Fruit fly (Drosophila melanogaster): ENCODE results near the gene CG5078.
A peak's percentile ranks its signal among the peaks of the same experiment; 100 is the strongest.

CG5078 gene

DNA sequence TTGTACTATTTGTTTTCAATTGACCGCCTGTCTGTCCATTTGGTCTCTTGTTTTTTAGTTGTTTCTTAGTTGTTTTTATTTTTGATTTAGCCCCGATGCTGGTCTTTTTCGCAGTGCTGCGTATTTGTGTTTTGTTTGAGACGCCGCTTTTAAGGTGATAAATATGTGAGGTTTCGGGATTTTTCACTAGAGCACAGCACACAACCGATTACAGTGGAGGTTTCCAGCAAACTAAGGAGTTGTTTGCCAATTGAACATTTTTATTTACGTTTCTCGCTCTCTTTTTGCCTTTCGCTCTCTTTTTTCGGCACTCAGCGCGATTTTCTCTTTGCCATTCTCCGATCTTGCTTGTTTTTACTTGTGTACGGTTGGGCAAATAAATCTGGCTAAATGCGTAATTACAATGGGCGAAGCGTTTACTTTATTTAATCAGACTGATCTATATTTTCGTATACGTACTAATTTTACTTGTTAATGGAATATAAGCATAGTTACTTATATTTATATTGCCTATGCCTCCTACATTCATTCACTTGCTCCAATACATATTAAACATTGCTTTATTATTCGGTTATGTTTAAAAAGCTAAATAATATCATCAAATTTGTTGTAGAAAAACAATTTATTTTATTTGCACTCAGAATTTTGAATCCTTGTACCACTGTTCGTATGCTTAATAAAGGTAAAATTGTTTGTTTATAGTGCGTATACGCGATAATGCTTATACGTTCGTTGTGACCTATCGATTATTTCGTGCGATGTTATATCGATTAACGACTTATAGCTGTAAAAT is 34.5 kb downstream of the CG5078 start, which contains the start of gene Rcd2 (continued):
- TF ChIP-seq Six4 (GFP tag; optimal IDR thresholded peaks at IDR 0.05), result no peak
- no peak for TF ChIP-seq CG33213 (GFP tag; optimal IDR thresholded peaks at IDR 0.05)
- peak; percentile 69 for TF ChIP-seq lilli (GFP tag; optimal IDR thresholded peaks at IDR 0.05)
- peak; percentile 37 for TF ChIP-seq wek (GFP tag; optimal IDR thresholded peaks at IDR 0.05)
- TF ChIP-seq Dref (GFP tag; IDR thresholded peaks at IDR 0.05), result peak; percentile 82
- peak; percentile 57; the same call in 1 of the 3 replicates for TF ChIP-seq Mrtf (GFP tag; IDR thresholded peaks at IDR 0.05)
- TF ChIP-seq sens-2 (GFP tag; IDR thresholded peaks at IDR 0.05), result 0 out of 2 replicates have a peak, but pooled peaks have one; percentile 11
- no peak for TF ChIP-seq croc (GFP tag; conservative IDR thresholded peaks at IDR 0.05)
- peak in 1 of 2 experiments; percentile 47 for TF ChIP-seq chif (GFP tag; optimal IDR thresholded peaks at IDR 0.05)
- TF ChIP-seq fd64A (GFP tag; optimal IDR thresholded peaks at IDR 0.05), result no peak
- TF ChIP-seq unc-4 (GFP tag; IDR thresholded peaks at IDR 0.05; ENCODE audit: partially characterized antibody), result peak; percentile 89
- peak; percentile 68 for TF ChIP-seq bab2 (GFP tag; optimal IDR thresholded peaks at IDR 0.05)
- TF ChIP-seq CG7786 (GFP tag; optimal IDR thresholded peaks at IDR 0.05), result peak; percentile 62
- no peak for TF ChIP-seq bowl (GFP tag; IDR thresholded peaks at IDR 0.05)
- TF ChIP-seq CG12071 (GFP tag; optimal IDR thresholded peaks at IDR 0.05), result peak; percentile 84
- peak; percentile 79 for TF ChIP-seq mld (GFP tag; IDR thresholded peaks at IDR 0.05; ENCODE audit: partially characterized antibody)
- TF ChIP-seq CG3726 (GFP tag; IDR thresholded peaks at IDR 0.05), result no peak
- TF ChIP-seq pnt (GFP tag; optimal IDR thresholded peaks at IDR 0.05), result no peak
- TF ChIP-seq CG15011 (GFP tag; optimal IDR thresholded peaks at IDR 0.05), result peak; percentile 78
- TF ChIP-seq CG10462 (GFP tag; optimal IDR thresholded peaks at IDR 0.05), result peak; percentile 12
- peak; percentile 90 for TF ChIP-seq sug (tag; optimal IDR thresholded peaks at IDR 0.05)
- peak; percentile 88 for TF ChIP-seq CG14860 (GFP tag; IDR thresholded peaks at IDR 0.05; ENCODE audit: partially characterized antibody)
- peak; percentile 64 for TF ChIP-seq klu (GFP tag; IDR thresholded peaks at IDR 0.05)
- TF ChIP-seq Xrp1 (GFP tag; IDR thresholded peaks at IDR 0.05), result peak; percentile 77
- TF ChIP-seq gem (tag; optimal IDR thresholded peaks at IDR 0.05), result peak; percentile 93
- TF ChIP-seq CG8281 (tag; optimal IDR thresholded peaks at IDR 0.05), result peak; percentile 61
- peak; percentile 93 for TF ChIP-seq CG10543 (GFP tag; optimal IDR thresholded peaks at IDR 0.05)
- peak; percentile 17 for TF ChIP-seq Atf3 (GFP tag; optimal IDR thresholded peaks at IDR 0.05)
- TF ChIP-seq inv (GFP tag; IDR thresholded peaks at IDR 0.05; ENCODE audit: partially characterized antibody), result peak; percentile 74
- TF ChIP-seq vfl (GFP tag; optimal IDR thresholded peaks at IDR 0.05), result peak; percentile 30
- no peak for TF ChIP-seq Mes4 (GFP tag; optimal IDR thresholded peaks at IDR 0.05)
- peak; percentile 82 for TF ChIP-seq tgo (GFP tag; IDR thresholded peaks at IDR 0.05)
- no peak for TF ChIP-seq Dip2 (GFP tag; IDR thresholded peaks at IDR 0.05)
- TF ChIP-seq abd-A (tag; optimal IDR thresholded peaks at IDR 0.05), result peak; percentile 94
- peak; percentile 94 for TF ChIP-seq CG2678 (tag; optimal IDR thresholded peaks at IDR 0.05)
- TF ChIP-seq her (GFP tag; optimal IDR thresholded peaks at IDR 0.05), result no peak
- TF ChIP-seq CG8359 (GFP tag; optimal IDR thresholded peaks at IDR 0.05; ENCODE audit: borderline replicate concordance), result peak; percentile 29
- TF ChIP-seq ssp (GFP tag; IDR thresholded peaks at IDR 0.05), result no peak
- peak; percentile 55 for TF ChIP-seq CG17912 (GFP tag; optimal IDR thresholded peaks at IDR 0.05)
- TF ChIP-seq hkb (optimal IDR thresholded peaks at IDR 0.05), result no peak
- peak; percentile 89 for TF ChIP-seq hkb (GFP tag; IDR thresholded peaks at IDR 0.05)
- TF ChIP-seq ash1 (GFP tag; optimal IDR thresholded peaks at IDR 0.05), result no peak
- peak; percentile 11 for TF ChIP-seq CG6654 (GFP tag; optimal IDR thresholded peaks at IDR 0.05)
- TF ChIP-seq sima (GFP tag; optimal IDR thresholded peaks at IDR 0.05), result no peak
- no peak for TF ChIP-seq jigr1 (GFP tag; IDR thresholded peaks at IDR 0.05)
- peak; percentile 59 for TF ChIP-seq Abd-B (GFP tag; optimal IDR thresholded peaks at IDR 0.05)
- TF ChIP-seq Med (GFP tag), result peak; percentile 88
- TF ChIP-seq NK7.1 (GFP tag; optimal IDR thresholded peaks at IDR 0.05), result peak; percentile 63
- peak; percentile 34 for TF ChIP-seq TFAM (GFP tag; optimal IDR thresholded peaks at IDR 0.05)
